Fruit fly (Drosophila melanogaster) whole organism: ENCODE results near the gene Cpr65Ay.

ENCODE experiments used
- CG8478 ChIP-seq: fragments of >200 bp; optimal IDR thresholded peaks from 2 replicates; lab custom pipeline; 2018; ENCODE audit warnings: inconsistent platforms
- Dll ChIP-seq: fragments of >200 bp; optimal IDR thresholded peaks from 2 replicates; lab custom pipeline; 2017
- EcR ChIP-seq, 2 experiments: fragments of >200 bp; optimal IDR thresholded peaks; 2 replicates each; lab custom pipeline; 2017; ENCODE audit warnings: missing biosample characterization in 2 of 2, missing genetic modification characterization in 2 of 2, missing genetic modification reagents in 2 of 2
- pan ChIP-seq: fragments of >200 bp; optimal IDR thresholded peaks from 2 replicates; lab custom pipeline; 2017
- psq ChIP-seq: fragments of >200 bp; optimal IDR thresholded peaks from 2 replicates; lab custom pipeline; 2017
- usp ChIP-seq: fragments of >200 bp; optimal IDR thresholded peaks from 2 replicates; lab custom pipeline; 2017; ENCODE audit warnings: missing biosample characterization, missing genetic modification characterization, mixed read lengths

dm6 chr3L:6132009-6132408, 26.4 kb downstream of the Cpr65Ay start, which contains the start of gene Cpr65Au:
- TF ChIP-seq EcR (GFP tag; optimal IDR thresholded peaks at IDR 0.05; lab: Kevin White, UChicago), result no peak
- TF ChIP-seq Dll (lab: Kevin White, UChicago), result no peak
- TF ChIP-seq psq, result no peak
- TF ChIP-seq pan, result no peak
- no peak for TF ChIP-seq CG8478 (lab: Kevin White, UChicago)
- no peak for TF ChIP-seq usp (GFP tag; lab: Kevin White, UChicago)
